Worm (Caenorhabditis elegans): ENCODE data around the gene ttr-9.
A peak's percentile ranks its signal among the peaks of the same experiment; 100 is the strongest.

ttr-9 gene

DNA sequence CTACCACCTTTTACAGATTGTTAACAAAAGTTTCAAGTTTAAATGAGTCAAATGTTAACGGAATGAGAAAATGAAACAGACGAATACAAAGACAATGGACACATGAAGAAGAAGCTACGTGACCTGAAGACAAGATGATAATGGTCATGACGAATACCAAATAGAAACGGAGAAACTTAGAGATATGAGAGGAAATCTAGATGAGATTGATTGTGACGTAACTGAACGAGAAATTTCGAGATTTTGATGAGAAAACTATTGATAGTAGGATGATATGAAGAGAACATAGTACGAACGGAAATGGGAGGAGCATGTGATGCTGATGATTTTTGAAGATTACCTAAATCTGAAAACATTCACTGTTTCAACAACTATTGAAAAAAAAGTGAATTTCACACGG, 29.0 kb upstream of the ttr-9 start:
- TF ChIP-seq unc-39 (tag; optimal IDR thresholded peaks at IDR 0.05) = no peak
- TF ChIP-seq nhr-67 (tag; optimal IDR thresholded peaks at IDR 0.05) = no peak
- TF ChIP-seq ceh-82 (tag; optimal IDR thresholded peaks at IDR 0.05) = no peak
- no peak for TF ChIP-seq nhr-237 (tag; optimal IDR thresholded peaks at IDR 0.05)
- no peak for TF ChIP-seq aly-2 (tag; optimal IDR thresholded peaks at IDR 0.05)
- no peak for TF ChIP-seq jun-1 (tag; optimal IDR thresholded peaks at IDR 0.05)
- no peak for TF ChIP-seq egl-5 (tag; optimal IDR thresholded peaks at IDR 0.05)
- no peak for TF ChIP-seq ztf-11 (tag; optimal IDR thresholded peaks at IDR 0.05)
- TF ChIP-seq mml-1 (tag; optimal IDR thresholded peaks at IDR 0.05) = no peak
- no peak for TF ChIP-seq ztf-4 (tag; optimal IDR thresholded peaks at IDR 0.05)
- TF ChIP-seq nhr-43 (tag; optimal IDR thresholded peaks at IDR 0.05; ENCODE audit: poor library complexity, severe bottlenecking) = peak; percentile 62
- TF ChIP-seq elt-2 (tag; optimal IDR thresholded peaks at IDR 0.05) = no peak
- TF ChIP-seq hmg-11 (tag; optimal IDR thresholded peaks at IDR 0.05) = no peak
- peak in 1 of 3 experiments; percentile 81 for TF ChIP-seq elt-3 (tag; optimal IDR thresholded peaks at IDR 0.05)
- peak; percentile 9 for TF ChIP-seq nfya-1 (tag; optimal IDR thresholded peaks at IDR 0.05; ENCODE audit: insufficient read depth)
- peak; percentile 66 for TF ChIP-seq nhr-25 (tag; optimal IDR thresholded peaks at IDR 0.05)
- no peak for TF ChIP-seq sea-2 (GFP tag; optimal IDR thresholded peaks at IDR 0.05)
- TF ChIP-seq nhr-23 (tag; optimal IDR thresholded peaks at IDR 0.05) = peak; percentile 85
- no peak for TF ChIP-seq ama-1 (optimal IDR thresholded peaks at IDR 0.05)

ce11 chrIV:9534342-9534741, 28.2 kb upstream of the ttr-9 start:
- TF ChIP-seq hmg-11 (tag; optimal IDR thresholded peaks at IDR 0.05) = no peak
- TF ChIP-seq elt-2 (tag; optimal IDR thresholded peaks at IDR 0.05) = no peak
- peak; percentile 6 for TF ChIP-seq snpc-4 (tag; optimal IDR thresholded peaks at IDR 0.05)
- no peak for TF ChIP-seq ceh-16 (tag; optimal IDR thresholded peaks at IDR 0.05)
- no peak for TF ChIP-seq fos-1 (tag; optimal IDR thresholded peaks at IDR 0.05)
- no peak for TF ChIP-seq egl-5 (tag; optimal IDR thresholded peaks at IDR 0.05)
- TF ChIP-seq aly-2 (tag; optimal IDR thresholded peaks at IDR 0.05) = no peak
- TF ChIP-seq nhr-67 (tag; optimal IDR thresholded peaks at IDR 0.05) = no peak
- no peak for TF ChIP-seq ZK546.5 (tag; optimal IDR thresholded peaks at IDR 0.05)
- no peak for TF ChIP-seq nhr-28 (tag; optimal IDR thresholded peaks at IDR 0.05)
- peak; percentile 85 for TF ChIP-seq nhr-25 (tag; optimal IDR thresholded peaks at IDR 0.05)
- TF ChIP-seq pha-4 (tag; optimal IDR thresholded peaks at IDR 0.05) = peak; percentile 48
- TF ChIP-seq nhr-23 (tag; optimal IDR thresholded peaks at IDR 0.05) = peak; percentile 46
- no peak for TF ChIP-seq fkh-10 (GFP tag; optimal IDR thresholded peaks at IDR 0.05)

DNA sequence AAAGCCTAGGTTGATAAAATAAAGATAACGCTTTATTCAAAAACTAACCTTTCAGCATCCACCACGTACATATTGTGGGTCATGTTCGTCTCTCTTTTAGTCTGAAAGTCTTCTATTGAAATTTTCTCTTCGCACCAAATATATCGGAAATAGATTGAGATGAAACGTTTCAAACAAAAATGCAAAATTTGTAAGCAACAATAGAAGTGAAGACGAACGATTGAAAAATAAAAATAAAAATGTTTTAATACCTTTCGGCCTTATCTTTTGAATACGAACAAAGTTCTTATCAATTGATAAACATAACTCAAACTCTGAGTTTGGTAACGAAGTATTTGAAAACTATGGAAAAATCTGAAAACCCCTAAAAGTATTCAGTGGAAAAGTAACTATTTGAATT, 26.9 kb upstream of the ttr-9 start, which contains the start of gene F56H11.2:
Gene F56H11.2, minus strand, starts transcription at position 101 of the 400 bp plus-strand sequence.
- no peak for TF ChIP-seq unc-39 (tag; optimal IDR thresholded peaks at IDR 0.05)
- no peak for TF ChIP-seq ceh-9 (tag; optimal IDR thresholded peaks at IDR 0.05)
- no peak for TF ChIP-seq nhr-23 (tag; optimal IDR thresholded peaks at IDR 0.05)
- peak; percentile 14 for TF ChIP-seq elt-2 (tag; optimal IDR thresholded peaks at IDR 0.05)
- no peak for TF ChIP-seq R02D3.7 (tag; optimal IDR thresholded peaks at IDR 0.05)
- TF ChIP-seq skn-1 (tag; optimal IDR thresholded peaks at IDR 0.05) = no peak
- TF ChIP-seq nhr-67 (tag; optimal IDR thresholded peaks at IDR 0.05) = no peak

- TF ChIP-seq nhr-237 (tag; optimal IDR thresholded peaks at IDR 0.05) (no peak), nhr-43 (tag; optimal IDR thresholded peaks at IDR 0.05; ENCODE audit: poor library complexity, severe bottlenecking) (peak; percentile 7), nhr-23 (tag; optimal IDR thresholded peaks at IDR 0.05) (peak; percentile 8), R02D3.7 (tag; optimal IDR thresholded peaks at IDR 0.05) (no peak), elt-1 (tag; optimal IDR thresholded peaks at IDR 0.05) (no peak), lsy-12 (tag; optimal IDR thresholded peaks at IDR 0.05) (peak; percentile 44), pqm-1 (tag; optimal IDR thresholded peaks at IDR 0.05) (no peak), nfya-1 (tag; optimal IDR thresholded peaks at IDR 0.05; ENCODE audit: insufficient read depth) (no peak), ama-1 (optimal IDR thresholded peaks at IDR 0.05) (peak; percentile 45), nhr-67 (tag; optimal IDR thresholded peaks at IDR 0.05) (no peak), snpc-4 (tag; optimal IDR thresholded peaks at IDR 0.05) (no peak), nhr-25 (tag; optimal IDR thresholded peaks at IDR 0.05) (peak; percentile 39), unc-39 (tag; optimal IDR thresholded peaks at IDR 0.05) (no peak), aly-2 (tag; optimal IDR thresholded peaks at IDR 0.05) (no peak)
Measured at ce11 chrIV:9530768-9531167, 24.6 kb upstream of the ttr-9 start.

DNA sequence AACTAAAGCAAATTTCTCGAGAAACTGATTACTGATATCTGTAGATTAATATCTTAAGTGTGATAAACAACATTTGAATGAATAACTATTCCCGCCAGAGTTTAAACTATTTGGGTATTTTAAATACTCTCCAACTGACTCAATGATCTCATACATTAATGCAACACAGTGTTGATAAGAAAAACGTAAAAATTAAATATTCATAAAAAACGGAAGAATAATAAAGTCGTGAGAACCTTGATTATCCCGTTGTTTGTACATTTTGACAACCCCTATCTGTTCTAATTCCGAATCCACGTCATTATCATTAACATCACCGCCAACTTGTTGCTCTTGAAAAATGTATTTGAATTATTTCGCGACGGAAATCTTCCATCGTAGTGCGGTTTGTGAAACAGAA, 23.5 kb upstream of the ttr-9 start, which contains the start of gene elo-7:
Gene elo-7, plus strand, starts transcription at position 301 of the 400 bp plus-strand sequence.
- TF ChIP-seq ztf-4 (tag; optimal IDR thresholded peaks at IDR 0.05) (no peak), ceh-82 (tag; optimal IDR thresholded peaks at IDR 0.05) (no peak), hmg-11 (tag; optimal IDR thresholded peaks at IDR 0.05) (no peak), egl-5 (tag; optimal IDR thresholded peaks at IDR 0.05) (no peak), eor-1 (tag; optimal IDR thresholded peaks at IDR 0.05) (no peak), zag-1 (tag; optimal IDR thresholded peaks at IDR 0.05) (no peak), ztf-11 (tag; optimal IDR thresholded peaks at IDR 0.05) (no peak), nhr-28 (tag; optimal IDR thresholded peaks at IDR 0.05) (no peak)
